Fruit fly (Drosophila melanogaster): ENCODE data around the gene CG4325.

Gene CG4325

DNA sequence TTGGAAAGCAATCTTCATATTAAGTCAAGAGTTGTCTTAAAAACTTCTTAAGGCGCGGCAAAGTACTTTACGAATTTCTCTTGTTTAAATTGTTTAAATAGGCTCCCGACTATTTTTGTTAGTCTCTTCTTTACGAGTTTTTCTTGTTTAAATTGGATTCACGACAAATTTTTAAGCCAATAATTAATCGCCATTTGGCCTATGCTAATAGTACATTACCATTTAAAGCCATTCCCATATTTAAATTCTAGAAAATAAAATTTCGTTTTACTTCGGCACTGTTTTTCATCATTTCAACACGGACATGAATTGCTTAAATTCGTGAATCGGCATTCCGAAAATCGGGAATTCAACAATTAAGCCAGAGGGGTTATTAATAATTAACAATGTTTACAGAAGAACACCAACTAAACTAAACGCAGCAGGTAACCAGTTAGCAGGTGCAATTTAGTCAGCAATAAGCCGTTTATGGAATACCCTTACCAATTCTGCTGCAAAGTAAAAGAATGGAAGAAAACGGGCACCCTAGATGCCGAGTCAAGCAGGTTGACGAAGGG is 34.1 kb downstream of the CG4325 start (continued):
- TF ChIP-seq Mes4 (GFP tag; optimal IDR thresholded peaks at IDR 0.05) (peak; percentile 69), lmd (GFP tag; IDR thresholded peaks at IDR 0.05) (peak; percentile 68), CG11093 (GFP tag; IDR thresholded peaks at IDR 0.05) (no peak), unc-4 (GFP tag; IDR thresholded peaks at IDR 0.05; ENCODE audit: partially characterized antibody) (no peak), Deaf1 (tag; optimal IDR thresholded peaks at IDR 0.05) (no peak), h (optimal IDR thresholded peaks at IDR 0.05) (no peak), nom (GFP tag; optimal IDR thresholded peaks at IDR 0.05) (no peak), fru (optimal IDR thresholded peaks at IDR 0.05) (no peak), so (GFP tag; IDR thresholded peaks at IDR 0.05) (peak; percentile 65; the same call in 1 of the 3 replicates), peb (GFP tag; IDR thresholded peaks at IDR 0.05) (peak; percentile 40; the same call in 1 of the 2 replicates), CG17802 (tag; optimal IDR thresholded peaks at IDR 0.05) (peak; percentile 13), usp (GFP tag; optimal IDR thresholded peaks at IDR 0.05) (no peak), lola (GFP tag; optimal IDR thresholded peaks at IDR 0.05) (peak in 1 of 3 experiments; percentile 81), bowl (GFP tag; IDR thresholded peaks at IDR 0.05) (no peak), sob (GFP tag; IDR thresholded peaks at IDR 0.05) (0 out of 2 replicates have a peak, but pooled peaks have one; percentile 29), CG18476 (GFP tag; optimal IDR thresholded peaks at IDR 0.05) (peak; percentile 83), fd64A (GFP tag; optimal IDR thresholded peaks at IDR 0.05) (no peak), dm (GFP tag; optimal IDR thresholded peaks at IDR 0.05) (peak; percentile 56), CG2889 (GFP tag; IDR thresholded peaks at IDR 0.05) (peak; percentile 31; the same call in 2 of the 3 replicates), Lpt (GFP tag; optimal IDR thresholded peaks at IDR 0.05) (no peak), ssp (GFP tag; IDR thresholded peaks at IDR 0.05) (peak; percentile 50), Opbp (GFP tag; IDR thresholded peaks at IDR 0.05; ENCODE audit: partially characterized antibody) (no peak), Meics (GFP tag; optimal IDR thresholded peaks at IDR 0.05) (peak; percentile 84), CG3838 (GFP tag; optimal IDR thresholded peaks at IDR 0.05) (peak; percentile 51), p53 (GFP tag; optimal IDR thresholded peaks at IDR 0.05) (peak; percentile 54), Hr78 (GFP tag; optimal IDR thresholded peaks at IDR 0.05) (peak in 1 of 2 experiments; percentile 1), CG3726 (GFP tag; IDR thresholded peaks at IDR 0.05) (no peak; the same call in 2 of the 3 replicates), CG10979 (tag; optimal IDR thresholded peaks at IDR 0.05) (peak; percentile 74), CG7839 (tag; optimal IDR thresholded peaks at IDR 0.05) (peak; percentile 79), CG3281 (GFP tag; optimal IDR thresholded peaks at IDR 0.05) (peak; percentile 81), luna (GFP tag; optimal IDR thresholded peaks at IDR 0.05) (no peak), CG2875 (GFP tag; optimal IDR thresholded peaks at IDR 0.05) (peak; percentile 49), CG7987 (GFP tag; optimal IDR thresholded peaks at IDR 0.05) (no peak), CG3995 (GFP tag; optimal IDR thresholded peaks at IDR 0.05) (peak; percentile 15), CTCF (GFP tag; optimal IDR thresholded peaks at IDR 0.05) (peak; percentile 10), mld (GFP tag; IDR thresholded peaks at IDR 0.05; ENCODE audit: partially characterized antibody) (no peak), inv (GFP tag; IDR thresholded peaks at IDR 0.05; ENCODE audit: partially characterized antibody) (no peak), az2 (GFP tag; optimal IDR thresholded peaks at IDR 0.05) (peak; percentile 71), CG12769 (tag; optimal IDR thresholded peaks at IDR 0.05) (peak; percentile 52), org-1 (GFP tag; optimal IDR thresholded peaks at IDR 0.05) (peak; percentile 62), Scr (GFP tag; IDR thresholded peaks at IDR 0.05; ENCODE audit: partially characterized antibody) (no peak), CG13424 (tag; optimal IDR thresholded peaks at IDR 0.05) (peak; percentile 79), Dip3 (GFP tag; optimal IDR thresholded peaks at IDR 0.05) (peak; percentile 82), CG9797 (GFP tag; optimal IDR thresholded peaks at IDR 0.05) (no peak), Dip2 (GFP tag; IDR thresholded peaks at IDR 0.05) (no peak), Kr (GFP tag; optimal IDR thresholded peaks at IDR 0.05) (no peak), cg (GFP tag; optimal IDR thresholded peaks at IDR 0.05) (no peak), CG18262 (tag; optimal IDR thresholded peaks at IDR 0.05) (peak; percentile 86), fd3F (GFP tag; optimal IDR thresholded peaks at IDR 0.05) (peak; percentile 65), corto (GFP tag; optimal IDR thresholded peaks at IDR 0.05) (no peak), CG33213 (GFP tag; optimal IDR thresholded peaks at IDR 0.05) (peak; percentile 48)
